Worm (Caenorhabditis elegans) whole organism, dauer: Measurements from ENCODE around the gene msp-76.
"Not testable (repeated sequence)": the region's sequence is repeated elsewhere in the genome, so short reads cannot be mapped to it uniquely, and the experiment has no call there.

Experiments used
- unc-62 ChIP-seq: sonication (generic microtip); optimal IDR thresholded peaks from 2 replicates; lab custom pipeline; 2017; ENCODE audit warnings: missing biosample characterization, missing genetic modification reagents, missing genetic modification characterization

Gene msp-76

DNA sequence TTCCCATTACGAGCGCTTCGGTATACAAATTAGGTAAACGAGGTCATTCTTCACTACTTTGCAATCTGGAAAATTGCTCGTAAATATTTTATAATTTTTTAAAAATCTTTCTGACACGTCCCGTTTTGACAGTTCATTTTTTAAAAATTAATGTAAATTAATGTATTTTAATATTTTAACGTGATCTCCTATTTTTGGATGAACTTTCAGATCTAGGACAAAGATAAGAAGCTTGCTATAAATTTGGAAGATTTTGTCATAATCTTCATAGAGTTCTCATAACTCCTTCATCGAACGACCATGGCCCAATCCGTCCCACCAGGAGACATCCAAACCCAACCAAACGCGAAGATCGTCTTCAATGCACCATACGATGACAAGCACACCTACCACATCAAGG lies at the start of gene msp-76:
Gene msp-76, plus strand, starts transcription at position 301 of the 400 bp plus-strand sequence.
- not testable (repeated sequence) for TF ChIP-seq unc-62 (GFP tag; lab: Kevin White, UChicago)

DNA sequence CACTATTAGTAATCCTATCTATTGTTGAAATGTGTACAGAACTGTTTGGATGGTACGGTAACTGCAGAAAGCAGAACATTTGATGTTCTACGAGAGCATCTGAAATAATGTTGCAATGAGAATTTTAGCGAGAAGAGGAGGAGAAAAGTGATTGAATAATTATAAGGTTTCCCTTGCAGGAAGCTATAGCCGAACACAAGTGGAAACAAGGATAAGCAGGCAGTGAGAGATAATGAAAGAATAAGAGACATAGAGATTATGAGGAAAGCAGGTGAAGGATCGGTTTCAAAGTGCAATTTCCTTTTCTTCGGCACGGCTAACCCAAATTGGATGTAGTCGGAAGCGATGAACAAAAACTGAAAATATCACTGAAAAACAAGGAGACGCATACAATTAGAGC lies 46.9 kb upstream of the msp-76 start, which contains the start of gene del-2:
Gene del-2, minus strand, starts transcription at position 101 of the 400 bp plus-strand sequence.
- no peak for TF ChIP-seq unc-62 (GFP tag; lab: Kevin White, UChicago)

DNA sequence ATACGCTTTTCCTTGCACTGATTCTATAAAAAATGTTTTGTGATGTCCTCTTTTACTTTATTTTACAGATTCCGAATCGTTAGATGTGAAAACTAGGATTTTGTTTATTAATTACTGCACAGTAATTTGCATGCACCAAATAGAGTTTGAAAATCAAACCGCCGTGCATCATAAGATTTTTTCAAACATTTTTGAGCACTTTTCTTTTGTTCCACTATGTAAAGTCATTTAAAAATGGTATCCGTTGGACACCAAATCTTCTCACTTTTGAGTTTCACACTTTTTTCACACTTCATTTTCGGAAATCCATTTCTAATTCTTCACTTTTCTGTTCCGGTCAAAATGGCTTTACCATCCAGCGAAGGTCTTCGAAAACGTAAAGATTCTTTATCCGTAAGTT lies 45.6 kb upstream of the msp-76 start, which contains the start of gene degl-2:
Gene degl-2, plus strand, starts transcription at position 301 of the 400 bp plus-strand sequence.
- no peak for TF ChIP-seq unc-62 (GFP tag; lab: Kevin White, UChicago)

DNA sequence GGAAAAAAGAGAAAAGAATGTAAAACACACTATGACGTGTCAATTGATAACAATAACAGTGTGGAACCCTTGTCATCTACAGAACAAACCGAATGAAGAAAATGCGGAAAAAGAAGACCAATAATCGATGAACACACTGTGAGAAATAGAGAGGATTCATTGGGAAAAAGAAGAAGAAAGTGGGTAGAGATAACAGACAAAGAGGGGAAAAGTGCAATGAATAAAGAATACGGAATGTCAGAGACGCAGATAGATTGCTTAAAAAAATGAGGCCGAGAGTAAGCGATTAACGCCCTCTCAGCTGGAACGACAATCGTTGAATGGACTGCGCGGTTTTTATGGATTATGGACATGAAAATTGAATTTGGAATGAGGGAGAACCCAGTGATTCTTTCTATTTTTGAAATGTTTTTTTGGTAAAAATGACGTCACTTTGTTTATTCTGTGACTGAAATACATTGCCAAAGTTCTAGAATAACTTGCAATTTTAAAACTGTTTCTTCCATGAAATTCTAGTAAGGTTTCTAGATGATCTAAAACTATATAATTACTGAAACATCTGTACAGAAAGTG lies 40.9 kb upstream of the msp-76 start, which contains the start of gene amph-1:
Gene amph-1, minus strand, starts transcription at position 85 of the 573 bp plus-strand sequence.
- TF ChIP-seq unc-62 (GFP tag; lab: Kevin White, UChicago) = no peak

DNA sequence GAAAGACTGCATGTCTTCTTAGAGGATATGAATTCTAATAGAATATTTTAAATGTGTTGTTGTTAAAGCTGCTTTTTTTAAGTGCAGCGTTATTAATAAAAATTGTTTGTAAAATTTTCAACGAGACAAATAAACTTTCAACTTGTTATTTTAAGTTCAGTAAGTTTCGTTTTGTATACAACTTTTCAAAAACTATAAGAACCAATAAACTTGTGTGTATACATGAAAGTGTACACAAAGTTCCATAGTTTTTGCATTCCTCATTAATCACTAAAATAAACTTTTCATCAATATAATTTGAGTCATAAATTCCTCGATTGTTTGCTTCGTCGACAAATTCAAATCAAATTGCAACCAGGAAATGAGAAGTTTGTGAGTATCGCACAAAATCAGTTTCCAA lies 40.1 kb upstream of the msp-76 start, which contains the start of gene srm-3:
Gene srm-3, plus strand, starts transcription at position 301 of the 400 bp plus-strand sequence.
- TF ChIP-seq unc-62 (GFP tag; lab: Kevin White, UChicago) = no peak

DNA sequence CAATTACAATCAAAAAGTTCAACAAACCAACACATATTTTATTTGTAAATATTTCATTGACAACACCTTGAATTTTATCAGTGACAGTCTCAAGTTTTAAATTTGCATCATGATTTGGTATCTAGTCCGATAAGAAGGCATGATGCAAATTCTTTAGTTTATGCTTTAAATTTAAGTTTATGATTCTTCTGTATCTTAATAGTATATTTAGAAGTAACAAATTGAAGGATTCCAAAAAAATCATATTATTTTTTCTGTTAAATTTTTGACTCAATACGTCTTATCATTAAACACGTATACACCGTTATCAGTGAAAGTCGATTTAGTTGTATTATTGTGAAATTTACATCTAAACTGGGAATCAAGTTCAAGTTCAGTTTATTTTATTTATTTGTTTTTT lies 37.6 kb upstream of the msp-76 start, which contains the start of gene chca-1:
Gene chca-1, plus strand, starts transcription at position 161 of the 400 bp plus-strand sequence.
- TF ChIP-seq unc-62 (GFP tag; lab: Kevin White, UChicago) = no peak

DNA sequence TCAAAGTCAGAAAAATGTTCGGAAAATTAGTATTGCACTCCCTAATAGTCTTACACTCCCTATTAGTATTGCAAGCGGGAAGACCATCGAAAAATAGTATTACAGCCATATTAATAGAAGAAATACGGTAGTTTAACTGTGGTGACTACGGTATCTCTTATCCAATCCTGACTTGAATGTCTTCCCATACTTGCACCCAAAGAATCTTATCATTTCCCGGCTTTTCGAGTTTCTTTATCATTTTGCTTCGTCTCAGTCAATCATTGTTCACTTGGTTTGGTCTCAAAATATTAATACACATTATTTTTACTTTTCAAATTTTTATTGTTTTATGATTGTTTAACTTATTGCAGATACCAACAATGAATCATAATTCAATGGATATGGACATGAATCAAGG lies 35.6 kb upstream of the msp-76 start, which contains the start of gene F58G6.3:
Gene F58G6.3, plus strand, starts transcription at position 352 of the 400 bp plus-strand sequence.
- no peak for TF ChIP-seq unc-62 (GFP tag; lab: Kevin White, UChicago)

DNA sequence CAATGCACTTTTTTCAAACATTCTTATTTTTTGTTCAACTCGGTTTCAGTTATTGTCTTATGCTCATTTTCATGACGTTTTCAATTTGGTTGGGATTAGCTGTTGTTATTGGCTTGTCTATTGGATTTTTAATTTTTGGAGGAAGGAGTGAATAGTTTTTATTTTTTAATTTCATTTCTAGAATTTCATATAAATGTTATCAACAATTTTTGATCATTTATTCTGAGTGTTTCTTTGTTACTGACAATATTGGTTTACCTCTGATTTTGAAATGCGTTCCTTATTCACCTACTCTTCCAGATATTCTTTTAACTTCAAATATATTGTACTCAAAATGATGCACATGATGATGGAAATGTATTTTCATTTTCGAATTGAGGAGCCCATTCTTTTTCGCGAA lies 34.8 kb upstream of the msp-76 start, which contains the start of gene F58G6.7:
Gene F58G6.7, plus strand, starts transcription at position 301 of the 400 bp plus-strand sequence.
- TF ChIP-seq unc-62 (GFP tag; lab: Kevin White, UChicago) = no peak

DNA sequence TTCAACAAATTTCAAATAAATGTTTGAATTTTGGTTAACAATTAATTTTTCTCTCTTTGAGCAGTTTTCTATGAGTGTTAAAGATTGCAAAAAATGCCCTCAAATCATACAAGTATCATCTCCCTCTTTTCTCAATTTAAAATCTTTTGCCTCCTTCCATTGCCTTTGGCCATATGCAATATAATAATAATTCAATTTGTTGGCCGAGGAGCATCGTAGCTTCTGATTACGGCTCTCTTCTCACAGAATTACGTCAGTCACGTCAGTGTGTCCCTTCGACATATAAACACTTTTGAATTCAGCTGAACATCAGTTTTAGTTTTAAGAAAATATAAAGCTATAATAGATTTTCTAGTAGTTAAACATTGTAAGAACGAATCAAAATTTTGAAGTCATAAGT lies 33.3 kb upstream of the msp-76 start:
- TF ChIP-seq unc-62 (GFP tag; lab: Kevin White, UChicago) = no peak

DNA sequence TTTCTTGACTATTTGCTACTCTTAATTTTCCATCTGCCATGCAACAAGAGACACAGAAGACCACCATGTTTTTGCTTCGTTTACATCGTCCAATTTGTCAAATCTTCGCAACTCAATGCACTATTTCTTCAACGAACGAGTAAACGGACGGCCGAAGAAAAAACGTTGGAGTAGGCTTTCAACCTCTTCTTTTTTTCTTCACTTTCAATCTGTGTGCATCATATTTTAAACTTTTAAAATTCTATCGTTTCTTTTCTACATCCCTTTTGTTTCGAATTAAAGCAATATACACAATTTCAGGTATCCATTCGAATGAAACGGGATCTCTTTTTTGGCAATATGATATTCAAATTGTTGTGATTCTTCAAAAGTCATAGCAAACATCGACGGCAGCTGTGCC lies 31.1 kb upstream of the msp-76 start, which contains the start of gene acc-1:
Gene acc-1, plus strand, starts transcription at position 301 of the 400 bp plus-strand sequence.
- no peak for TF ChIP-seq unc-62 (GFP tag; lab: Kevin White, UChicago)

DNA sequence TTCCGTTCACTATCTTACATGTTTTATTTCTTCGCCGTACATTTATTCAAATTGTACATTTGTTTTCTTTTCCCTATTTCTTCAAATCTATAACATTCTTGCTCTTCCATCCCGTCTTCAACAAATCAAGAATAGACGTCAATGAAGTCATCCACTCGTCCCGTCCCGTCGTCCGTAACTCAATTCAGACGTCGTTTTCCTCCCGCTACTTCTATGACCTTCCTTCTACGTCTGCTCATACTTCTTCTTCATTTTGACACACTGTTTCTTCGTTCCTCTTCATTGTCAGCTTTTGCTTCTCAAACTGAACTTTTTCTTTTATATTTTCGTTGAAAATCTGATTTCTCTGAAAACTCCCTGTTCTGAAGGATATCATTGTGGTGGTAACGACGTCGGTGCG lies 28.8 kb upstream of the msp-76 start:
- TF ChIP-seq unc-62 (GFP tag; lab: Kevin White, UChicago) = no peak

DNA sequence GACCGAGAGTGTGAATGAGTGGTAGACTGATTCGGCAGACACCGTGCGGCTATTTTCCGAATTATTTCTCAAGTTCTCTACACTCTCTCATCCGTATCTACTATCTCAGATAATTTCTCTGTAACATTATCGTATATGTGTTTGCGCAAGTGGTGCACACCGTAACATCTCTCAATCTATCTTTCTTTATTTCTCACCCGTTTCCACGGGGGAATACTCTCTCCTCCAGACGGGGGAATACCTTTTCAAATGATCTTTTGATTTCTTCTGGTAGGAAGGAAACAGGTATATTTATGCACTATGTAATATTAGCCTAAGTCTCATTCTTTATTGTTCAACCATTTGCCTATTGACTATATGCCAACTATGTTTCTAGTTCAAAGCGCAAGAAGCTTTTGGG lies 21.7 kb upstream of the msp-76 start:
- TF ChIP-seq unc-62 (GFP tag; lab: Kevin White, UChicago) = no peak

DNA sequence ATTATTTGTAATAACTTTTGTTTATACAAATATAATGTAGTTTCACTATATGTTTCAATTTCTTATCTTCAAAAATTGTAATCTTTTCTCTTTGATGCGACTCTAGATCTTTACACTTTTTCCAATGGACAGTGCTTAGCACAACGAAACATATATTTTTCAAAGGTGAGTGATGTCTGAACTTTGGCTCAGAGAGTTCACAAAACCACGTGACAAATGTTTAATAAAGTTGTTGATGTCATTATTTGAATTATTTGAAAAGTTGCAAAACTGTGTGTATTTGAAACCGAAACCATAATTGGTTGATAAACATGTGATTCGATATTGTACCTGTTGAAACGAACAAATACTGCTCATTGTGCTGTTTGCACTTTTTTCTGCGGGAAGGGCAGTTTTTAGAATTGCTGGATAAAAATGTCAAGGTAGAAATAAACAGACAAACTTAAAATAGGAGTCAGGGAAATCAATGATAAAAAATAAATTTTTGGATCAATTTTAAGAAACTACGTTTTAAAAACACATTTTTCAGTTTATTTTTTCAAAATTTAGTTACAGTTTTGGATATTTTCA lies 20.6 kb upstream of the msp-76 start:
- no peak for TF ChIP-seq unc-62 (GFP tag; lab: Kevin White, UChicago)

DNA sequence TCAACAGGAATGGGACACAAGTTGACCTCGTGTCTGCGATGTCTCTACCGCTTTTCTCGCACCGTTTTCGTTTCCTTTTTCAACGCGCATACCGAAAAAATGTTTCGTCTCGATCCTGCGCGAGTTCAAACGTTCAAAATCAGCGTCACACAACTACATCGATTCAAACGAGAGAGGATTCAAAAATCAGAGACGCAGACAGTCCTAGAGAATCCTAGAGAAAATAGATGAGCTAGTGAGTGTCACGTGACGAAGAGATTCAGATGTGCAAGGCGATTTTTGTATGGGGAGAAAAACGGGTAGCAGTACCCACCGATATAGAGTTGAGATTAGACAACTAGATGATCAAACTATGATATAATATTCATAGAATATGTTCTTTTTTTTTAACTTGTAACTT lies 18.8 kb upstream of the msp-76 start:
- TF ChIP-seq unc-62 (GFP tag; lab: Kevin White, UChicago) = no peak

DNA sequence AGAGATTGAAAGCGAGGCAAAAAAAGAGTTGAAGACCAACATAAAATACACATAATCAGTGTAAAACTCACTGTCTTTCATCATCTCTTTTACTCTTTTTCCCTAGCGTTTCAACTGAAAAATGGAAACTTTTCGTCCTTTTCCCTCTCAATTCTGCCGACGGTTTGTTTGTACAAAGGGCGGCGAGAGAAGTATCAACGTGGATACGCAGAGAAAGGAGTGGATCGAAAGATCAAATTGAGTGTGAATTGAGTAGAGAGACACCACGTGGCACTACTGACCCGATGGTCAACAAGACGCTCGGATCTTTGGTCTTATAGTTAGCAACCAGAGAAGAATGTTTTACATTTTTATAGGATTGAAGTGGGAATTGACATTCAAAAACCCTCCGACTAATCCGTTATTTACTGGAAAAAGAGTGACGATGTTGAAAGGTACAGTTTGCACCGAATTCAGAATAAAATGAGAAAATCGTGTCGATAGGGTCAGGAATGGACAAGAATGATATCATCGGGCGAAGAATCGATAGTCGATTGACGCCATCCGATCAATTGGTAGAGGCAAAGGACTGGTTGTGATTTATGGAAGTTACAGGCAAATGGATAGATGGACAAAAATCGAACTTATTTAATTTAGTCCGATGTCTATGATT lies 17.7 kb upstream of the msp-76 start:
- no peak for TF ChIP-seq unc-62 (GFP tag; lab: Kevin White, UChicago)

DNA sequence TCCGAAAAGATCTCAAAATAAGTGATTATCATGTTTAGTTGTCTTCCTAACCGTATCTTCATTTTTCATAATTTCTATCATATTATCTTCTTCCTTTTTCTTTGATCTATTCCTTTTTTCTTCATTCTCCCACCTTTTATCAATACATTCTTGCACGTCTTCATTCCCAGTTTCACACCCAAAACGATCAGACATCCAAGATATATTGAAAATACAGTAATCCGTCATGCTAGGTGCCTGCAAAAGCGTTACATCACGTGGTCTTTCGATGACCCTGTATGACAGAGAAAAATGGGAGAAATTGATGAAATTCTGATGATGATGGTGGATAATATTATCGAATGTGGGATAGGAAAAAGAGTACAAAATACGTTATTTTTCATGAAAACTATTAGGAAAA lies 16.4 kb upstream of the msp-76 start:
- TF ChIP-seq unc-62 (GFP tag; lab: Kevin White, UChicago) = no peak
